Worm (Caenorhabditis elegans): ENCODE results near the gene atx-2.

DNA sequence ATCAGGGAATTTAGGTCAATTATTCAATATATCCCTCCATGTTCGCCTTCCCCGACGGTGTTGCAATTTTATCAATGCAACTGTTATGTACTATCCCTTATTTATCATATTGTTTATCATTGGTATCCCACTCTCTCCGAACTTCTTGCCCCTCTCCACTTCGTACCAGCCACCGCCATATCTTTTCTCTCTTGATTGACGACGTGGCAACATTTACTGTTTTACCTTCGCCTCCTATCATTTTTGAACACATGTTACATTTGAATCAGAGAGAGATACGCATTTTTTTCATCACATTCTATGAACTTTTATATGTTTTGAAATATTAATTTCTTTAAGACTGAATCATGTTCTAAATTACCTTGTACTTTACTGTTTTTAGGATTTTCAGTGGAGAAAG lies 25.3 kb downstream of the atx-2 start:
- TF ChIP-seq sdc-2 (tag; optimal IDR thresholded peaks at IDR 0.05) (no peak), hlh-8 (tag; optimal IDR thresholded peaks at IDR 0.05) (no peak), ceh-30 (tag; optimal IDR thresholded peaks at IDR 0.05) (no peak), hlh-30 (tag; optimal IDR thresholded peaks at IDR 0.05; ENCODE audit: insufficient read depth) (no peak), ceh-2 (tag; optimal IDR thresholded peaks at IDR 0.05) (no peak), ceh-9 (tag; optimal IDR thresholded peaks at IDR 0.05) (no peak), ztf-16 (tag; optimal IDR thresholded peaks at IDR 0.05) (no peak)

Measured in whole organism, late embryonic.